Fruit fly (Drosophila melanogaster) whole organism, wandering third instar larva: ENCODE results near the gene CG6733.

Experiments used
- Hr83 ChIP-seq: fragments of 200-300 bp; sonication (Bioruptor generic); optimal IDR thresholded peaks from 2 replicates; lab custom pipeline; 2016; ENCODE audit warnings: missing biosample characterization, mild to moderate bottlenecking, missing genetic modification characterization, moderate library complexity; ENCODE audit not compliant: poor library complexity, severe bottlenecking
- Myc ChIP-seq: fragments of >200 bp; optimal IDR thresholded peaks from 2 replicates; lab custom pipeline; 2017
- foxo ChIP-seq, 2 experiments: fragments of 200-800 bp; sonication (Bioruptor generic); optimal IDR thresholded peaks; 2 replicates in 1 of 2; 3 replicates in 1 of 2; lab custom pipeline; 2016 to 2017; ENCODE audit warnings: missing biosample characterization in 2 of 2, missing genetic modification characterization in 2 of 2
- jim ChIP-seq: fragments of 175-275, 200-325 bp; sonication (Bioruptor generic); optimal IDR thresholded peaks from 2 replicates; lab custom pipeline; 2016; ENCODE audit warnings: missing biosample characterization, mild to moderate bottlenecking, missing genetic modification characterization
- sage ChIP-seq: fragments of 200-800 bp; sonication (Bioruptor generic); optimal IDR thresholded peaks from 2 replicates; lab custom pipeline; 2016; ENCODE audit warnings: missing biosample characterization, mild to moderate bottlenecking, missing genetic modification characterization
- tai ChIP-seq: sonication (Bioruptor generic); optimal IDR thresholded peaks from 2 replicates; lab custom pipeline; 2016; ENCODE audit warnings: missing biosample characterization, missing genetic modification characterization
- usp ChIP-seq: fragments of >200 bp; optimal IDR thresholded peaks from 2 replicates; lab custom pipeline; 2017; ENCODE audit warnings: missing biosample characterization, missing genetic modification characterization
- woc ChIP-seq: sonication (Bioruptor generic); optimal IDR thresholded peaks from 2 replicates; lab custom pipeline; 2016; ENCODE audit warnings: missing biosample characterization, mild to moderate bottlenecking, missing genetic modification characterization

DNA sequence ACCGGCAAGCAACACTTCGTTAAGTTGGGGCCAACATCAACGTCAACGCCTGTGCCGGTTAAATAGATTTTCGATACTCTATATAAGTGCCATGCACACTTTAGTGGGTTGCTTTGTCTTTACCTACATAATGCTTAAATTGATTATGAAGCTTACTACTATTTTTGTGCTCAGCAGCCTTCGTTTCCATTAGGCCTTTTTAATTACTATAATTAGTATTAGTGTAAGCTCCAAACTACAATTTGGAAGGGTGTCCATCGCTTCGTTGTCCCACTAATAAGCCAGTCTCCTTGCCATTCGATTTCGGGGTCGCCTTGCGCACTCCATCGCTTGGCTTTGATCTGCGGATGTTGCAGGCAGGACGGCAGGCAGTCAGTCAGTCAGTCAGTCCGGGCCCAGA, 50.1 kb downstream of the CG6733 start:
- TF ChIP-seq Hr83 (GFP tag; lab: Kevin White, UChicago): no peak
- TF ChIP-seq usp: no peak
- no peak for TF ChIP-seq tai (GFP tag; lab: Kevin White, UChicago)
- TF ChIP-seq jim (GFP tag; lab: Kevin White, UChicago): no peak
- peak in 1 of 2 experiments; percentile 49 for TF ChIP-seq foxo (GFP tag; optimal IDR thresholded peaks at IDR 0.05; lab: Kevin White, UChicago)
- TF ChIP-seq sage (GFP tag; lab: Kevin White, UChicago): no peak
- TF ChIP-seq woc (GFP tag; lab: Kevin White, UChicago): peak; percentile 30
- TF ChIP-seq Myc: no peak
